Fruit fly (Drosophila melanogaster) whole organism, embryonic: ENCODE data around the gene Nrd1.

ENCODE experiments used
- CG10654 ChIP-seq: fragments of 200-800 bp; sonication (Bioruptor generic); optimal IDR thresholded peaks from 2 replicates; lab custom pipeline; 2016; ENCODE audit warnings: missing biosample characterization, missing genetic modification characterization
- CG11504 ChIP-seq: fragments of 200-800 bp; sonication (Bioruptor generic); optimal IDR thresholded peaks from 3 replicates; lab custom pipeline; 2019; ENCODE audit warnings: missing biosample characterization, mild to moderate bottlenecking, missing genetic modification characterization, moderate library complexity
- CG1233 ChIP-seq: fragments of 200-800 bp; sonication (Bioruptor generic); optimal IDR thresholded peaks from 4 replicates; lab custom pipeline; 2018; ENCODE audit warnings: missing biosample characterization, mild to moderate bottlenecking, missing genetic modification characterization
- CG12769 ChIP-seq: fragments of 200-800 bp; sonication (Bioruptor generic); optimal IDR thresholded peaks from 2 replicates; lab custom pipeline; 2019; ENCODE audit warnings: missing biosample characterization, mild to moderate bottlenecking, missing genetic modification characterization, moderate library complexity
- CG13894 ChIP-seq: fragments of 200-800 bp; sonication (Bioruptor generic); optimal IDR thresholded peaks from 3 replicates; lab custom pipeline; 2018; ENCODE audit warnings: missing biosample characterization, mild to moderate bottlenecking, missing genetic modification characterization, moderate library complexity
- CG15696 ChIP-seq: fragments of 200-800 bp; sonication (Bioruptor generic); optimal IDR thresholded peaks from 2 replicates; lab custom pipeline; 2019; ENCODE audit warnings: missing biosample characterization, mild to moderate bottlenecking, missing genetic modification characterization, moderate library complexity
- CG1647 ChIP-seq: fragments of 200-800 bp; sonication (Bioruptor generic); optimal IDR thresholded peaks from 3 replicates; lab custom pipeline; 2016; ENCODE audit warnings: missing biosample characterization, missing genetic modification characterization
- CG18262 ChIP-seq: fragments of 200-800 bp; optimal IDR thresholded peaks from 3 replicates; lab custom pipeline; 2019; ENCODE audit warnings: missing biosample characterization, mild to moderate bottlenecking, missing genetic modification characterization, moderate library complexity
- CG2875 ChIP-seq: fragments of 200-800 bp; sonication (Bioruptor generic); optimal IDR thresholded peaks from 2 replicates; lab custom pipeline; 2017; ENCODE audit warnings: missing biosample characterization, mild to moderate bottlenecking, missing genetic modification characterization, missing genetic modification reagents
- CG31365 ChIP-seq: fragments of 200-800 bp; sonication (Bioruptor generic); optimal IDR thresholded peaks from 2 replicates; lab custom pipeline; 2018; ENCODE audit warnings: missing biosample characterization, mild to moderate bottlenecking, missing genetic modification characterization
- CG3838 ChIP-seq: fragments of 200-800 bp; sonication (Bioruptor generic); optimal IDR thresholded peaks from 3 replicates; lab custom pipeline; 2016; ENCODE audit warnings: missing biosample characterization, missing genetic modification characterization
- CG6654 ChIP-seq: fragments of 200-800 bp; sonication (Bioruptor generic); optimal IDR thresholded peaks from 2 replicates; lab custom pipeline; 2017; ENCODE audit warnings: missing biosample characterization, mild to moderate bottlenecking, missing genetic modification characterization
- CG7271 ChIP-seq: fragments of 200-800 bp; sonication (Bioruptor generic); optimal IDR thresholded peaks from 2 replicates; lab custom pipeline; 2018; ENCODE audit warnings: missing biosample characterization, mild to moderate bottlenecking, missing genetic modification characterization, moderate library complexity
- CG7556 ChIP-seq: fragments of 200-800 bp; sonication (Bioruptor generic); optimal IDR thresholded peaks from 2 replicates; lab custom pipeline; 2017; ENCODE audit warnings: missing biosample characterization, mild to moderate bottlenecking, missing genetic modification characterization
- CG7987 ChIP-seq: fragments of 200-800 bp; sonication (Bioruptor generic); optimal IDR thresholded peaks from 2 replicates; lab custom pipeline; 2018; ENCODE audit warnings: missing biosample characterization, mild to moderate bottlenecking, missing genetic modification characterization, moderate library complexity
- CrebB ChIP-seq: fragments of 200-800 bp; sonication (Bioruptor generic); optimal IDR thresholded peaks from 3 replicates; lab custom pipeline; 2018; ENCODE audit warnings: missing biosample characterization, mild to moderate bottlenecking, missing genetic modification characterization
- Dbx ChIP-seq: fragments of 200-800 bp; sonication (Bioruptor generic); IDR thresholded peaks from 3 replicates; pipeline ENCODE4 v1.3.6; 2022; ENCODE audit warnings: missing biosample characterization, missing genetic modification characterization
- Ets97D ChIP-seq: fragments of 200-800 bp; sonication (Bioruptor generic); optimal IDR thresholded peaks from 3 replicates; lab custom pipeline; 2016; ENCODE audit warnings: missing biosample characterization, missing genetic modification characterization
- Fer3 ChIP-seq: fragments of 200-800 bp; sonication (Bioruptor generic); optimal IDR thresholded peaks from 2 replicates; lab custom pipeline; 2018; ENCODE audit warnings: missing biosample characterization, mild to moderate bottlenecking, missing genetic modification characterization, moderate library complexity
- HHEX ChIP-seq: fragments of 200-800 bp; sonication (Bioruptor generic); optimal IDR thresholded peaks from 3 replicates; lab custom pipeline; 2017; ENCODE audit warnings: missing biosample characterization, mild to moderate bottlenecking, missing genetic modification characterization, missing genetic modification reagents
- HLH3B ChIP-seq: fragments of 200-800 bp; sonication (Bioruptor generic); IDR thresholded peaks from 2 replicates; pipeline ENCODE4 v1.3.6; 2022; ENCODE audit warnings: missing biosample characterization, missing genetic modification characterization
- HLH4C ChIP-seq: fragments of 200-800 bp; sonication (Bioruptor generic); IDR thresholded peaks from 3 replicates; pipeline ENCODE4 v1.3.6; 2022; ENCODE audit warnings: missing biosample characterization, missing genetic modification characterization; ENCODE audit not compliant: partially characterized antibody
- Hmr ChIP-seq: fragments of 200-800 bp; sonication (Bioruptor generic); optimal IDR thresholded peaks from 3 replicates; lab custom pipeline; 2017; ENCODE audit warnings: mild to moderate bottlenecking, missing biosample characterization, missing genetic modification reagents, missing genetic modification characterization
- Hr51 ChIP-seq, 2 experiments: fragments of 200-800 bp; sonication (Bioruptor generic); optimal IDR thresholded peaks; 2 replicates in 1 of 2; 3 replicates in 1 of 2; lab custom pipeline; 2016 to 2018; ENCODE audit warnings: missing biosample characterization in 2 of 2, missing genetic modification characterization in 2 of 2, mild to moderate bottlenecking in 1 of 2, moderate library complexity in 1 of 2
- MTF-1 ChIP-seq: fragments of 200-800 bp; sonication (Bioruptor generic); optimal IDR thresholded peaks from 2 replicates; lab custom pipeline; 2018; ENCODE audit warnings: missing biosample characterization, mild to moderate bottlenecking, missing genetic modification characterization, borderline replicate concordance
- Mes4 ChIP-seq: fragments of 200-800 bp; sonication (Bioruptor generic); optimal IDR thresholded peaks from 2 replicates; lab custom pipeline; 2016; ENCODE audit warnings: missing biosample characterization, missing genetic modification characterization
- NK7.1 ChIP-seq: fragments of 200-800 bp; sonication (Bioruptor generic); optimal IDR thresholded peaks from 3 replicates; lab custom pipeline; 2016; ENCODE audit warnings: missing biosample characterization, missing genetic modification characterization
- PHDP ChIP-seq: fragments of 200-800 bp; sonication (Bioruptor generic); optimal IDR thresholded peaks from 3 replicates; lab custom pipeline; 2018; ENCODE audit warnings: missing biosample characterization, mild to moderate bottlenecking, missing genetic modification characterization, moderate library complexity
- Side ChIP-seq: fragments of 200-800 bp; sonication (Bioruptor generic); optimal IDR thresholded peaks from 2 replicates; lab custom pipeline; 2016; ENCODE audit warnings: missing biosample characterization, missing genetic modification characterization
- TFAM ChIP-seq: fragments of 200-800 bp; sonication (Bioruptor generic); optimal IDR thresholded peaks from 2 replicates; lab custom pipeline; 2017; ENCODE audit warnings: missing biosample characterization, missing genetic modification characterization, inconsistent platforms
- Usf ChIP-seq: fragments of 200-800 bp; sonication (Bioruptor generic); optimal IDR thresholded peaks from 2 replicates; lab custom pipeline; 2017; ENCODE audit warnings: missing genotype, missing biosample characterization, missing genetic modification characterization
- al ChIP-seq: fragments of 200-800 bp; sonication (Bioruptor generic); IDR thresholded peaks from 2 replicates; pipeline ENCODE4 v1.3.6; 2022; ENCODE audit warnings: missing biosample characterization, missing genetic modification characterization
- ap ChIP-seq: fragments of 200-800 bp; sonication (Bioruptor generic); IDR thresholded peaks from 2 replicates; pipeline ENCODE4 v1.3.6; 2022; ENCODE audit warnings: missing biosample characterization, missing genetic modification characterization
- bbx ChIP-seq: fragments of 200-800 bp; sonication (Bioruptor generic); IDR thresholded peaks from 2 replicates; pipeline ENCODE4 v1.3.6; 2022; ENCODE audit warnings: missing biosample characterization, missing genetic modification characterization; ENCODE audit not compliant: partially characterized antibody
- corto ChIP-seq: fragments of 200-800 bp; sonication (Bioruptor generic); optimal IDR thresholded peaks from 2 replicates; lab custom pipeline; 2016; ENCODE audit warnings: missing biosample characterization, mild to moderate bottlenecking, missing genetic modification characterization, moderate library complexity
- cwo ChIP-seq: fragments of 200-800 bp; sonication (Bioruptor generic); optimal IDR thresholded peaks from 3 replicates; lab custom pipeline; 2017; ENCODE audit warnings: missing biosample characterization, missing genetic modification characterization, mild to moderate bottlenecking, moderate library complexity, missing genetic modification reagents
- dpn ChIP-seq, 2 experiments: fragments of 200-800 bp; sonication (Bioruptor generic); optimal IDR thresholded peaks; 3 replicates each; lab custom pipeline; 2016; ENCODE audit warnings: missing biosample characterization in 2 of 2, missing genetic modification characterization in 2 of 2
- eyg ChIP-seq: fragments of 200-800 bp; sonication (Bioruptor generic); optimal IDR thresholded peaks from 3 replicates; lab custom pipeline; 2016; ENCODE audit warnings: missing biosample characterization, missing genetic modification characterization
- grau ChIP-seq: fragments of 200-800 bp; optimal IDR thresholded peaks from 3 replicates; lab custom pipeline; 2019; ENCODE audit warnings: missing biosample characterization, mild to moderate bottlenecking, missing genetic modification characterization, moderate library complexity
- insv ChIP-seq, 2 experiments: fragments of 200-800 bp; sonication (Bioruptor generic); optimal IDR thresholded peaks; 3 replicates each; lab custom pipeline; 2016 to 2018; ENCODE audit warnings: missing biosample characterization in 2 of 2, missing genetic modification characterization in 2 of 2
- lmd ChIP-seq: fragments of 200-800 bp; sonication (Bioruptor generic); IDR thresholded peaks from 2 replicates; pipeline ENCODE4 v1.3.6; 2022; ENCODE audit warnings: missing biosample characterization, missing genetic modification characterization
- pan ChIP-seq, 4 experiments: fragments of >200 bp in 3 of 4; fragments of 200-800 bp in 1 of 4; sonication (Bioruptor generic) in 1 of 4; optimal IDR thresholded peaks in 3 of 4; IDR thresholded peaks in 1 of 4; 2 replicates each; pipeline versions ENCODE4 v1.3.6 to Lab custom; 2017 to 2022; ENCODE audit warnings: missing biosample characterization in 2 of 4, missing genetic modification characterization in 2 of 4, mixed read lengths in 1 of 4
- pzg ChIP-seq: fragments of 200-800 bp; sonication (Bioruptor generic); optimal IDR thresholded peaks from 3 replicates; lab custom pipeline; 2018; ENCODE audit warnings: missing biosample characterization, mild to moderate bottlenecking, missing genetic modification characterization, moderate library complexity
- sisA ChIP-seq: fragments of 200-800 bp; sonication (Bioruptor generic); IDR thresholded peaks from 2 replicates; pipeline ENCODE4 v1.3.6; 2022; ENCODE audit warnings: missing biosample characterization, missing genetic modification characterization
- sug ChIP-seq: fragments of 200-800 bp; optimal IDR thresholded peaks from 2 replicates; lab custom pipeline; 2019; ENCODE audit warnings: missing biosample characterization, mild to moderate bottlenecking, missing genetic modification characterization, moderate library complexity
- tap ChIP-seq: fragments of 200-800 bp; optimal IDR thresholded peaks from 3 replicates; lab custom pipeline; 2019; ENCODE audit warnings: missing biosample characterization, mild to moderate bottlenecking, missing genetic modification characterization, moderate library complexity
- tll ChIP-seq, 2 experiments: fragments of 200-800 bp in 1 of 2; fragments of >200 bp in 1 of 2; sonication (Bioruptor generic) in 1 of 2; optimal IDR thresholded peaks; 2 replicates each; lab custom pipeline; 2017 to 2019; ENCODE audit warnings: missing biosample characterization in 2 of 2, missing genetic modification characterization in 2 of 2, mild to moderate bottlenecking in 1 of 2, moderate library complexity in 1 of 2
- wor ChIP-seq: fragments of 200-800 bp; sonication (Bioruptor generic); IDR thresholded peaks from 2 replicates; pipeline ENCODE4 v1.3.6; 2022; ENCODE audit warnings: missing biosample characterization, missing genetic modification characterization

Gene Nrd1

DNA sequence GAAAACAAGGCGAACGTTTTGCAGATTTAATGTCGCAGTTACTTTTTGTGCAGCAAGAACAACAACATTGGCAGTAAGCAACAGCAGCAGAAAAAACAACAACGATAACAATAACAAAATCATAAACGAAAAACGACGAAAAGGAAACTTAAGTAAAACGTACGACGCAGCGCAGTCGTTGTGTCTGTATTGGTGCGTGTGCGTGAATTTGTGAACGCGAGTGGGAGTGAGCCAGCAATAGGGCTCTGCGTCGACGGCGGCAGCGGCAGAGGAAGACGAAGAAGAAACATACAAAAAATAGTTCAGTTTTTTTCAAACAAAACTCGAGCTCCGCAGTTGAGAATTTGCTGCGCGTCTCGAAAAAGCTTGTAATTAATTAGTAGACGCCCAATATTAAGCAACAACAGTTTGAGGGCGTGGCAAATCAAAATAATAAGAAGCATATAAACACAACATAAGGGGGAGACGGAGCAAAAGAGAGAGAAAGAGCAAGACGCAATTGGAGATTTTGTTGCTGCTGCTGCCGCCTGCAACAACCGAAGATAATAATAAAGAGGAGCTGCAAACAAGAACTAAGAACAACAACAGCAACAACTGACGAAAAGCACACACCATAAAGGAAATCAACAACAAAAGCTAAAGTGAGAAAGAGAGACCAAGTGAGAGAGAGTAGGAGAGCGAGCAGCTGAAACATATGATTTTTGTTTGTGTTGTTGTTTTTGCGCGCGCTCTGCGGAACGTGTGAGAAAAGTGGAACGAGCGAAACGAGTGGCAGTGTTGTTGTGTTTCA, 51.3 kb downstream of the Nrd1 start (continued):
- TF ChIP-seq CG13894, result no peak
- no peak for TF ChIP-seq insv (GFP tag; optimal IDR thresholded peaks at IDR 0.05; lab: Kevin White, UChicago)
- no peak for TF ChIP-seq eyg (GFP tag; lab: Kevin White, UChicago)
- peak; percentile 20 for TF ChIP-seq MTF-1 (GFP tag; lab: Kevin White, UChicago)
- TF ChIP-seq Hr51 (GFP tag; optimal IDR thresholded peaks at IDR 0.05; lab: Kevin White, UChicago), result no peak
- no peak for TF ChIP-seq tap (tag; lab: Kevin White, UChicago)
- TF ChIP-seq lmd (GFP tag; lab: Robert Waterston, UW), result no peak
- TF ChIP-seq CG3838, result no peak
- no peak for TF ChIP-seq PHDP
- TF ChIP-seq corto (GFP tag; lab: Kevin White, UChicago), result no peak
- no peak for TF ChIP-seq tll (GFP tag; optimal IDR thresholded peaks at IDR 0.05; lab: Kevin White, UChicago)
- TF ChIP-seq TFAM (GFP tag; lab: Kevin White, UChicago), result no peak
- TF ChIP-seq Usf (GFP tag; lab: Kevin White, UChicago), result no peak
- TF ChIP-seq CG2875 (GFP tag; lab: Kevin White, UChicago), result no peak
- no peak for TF ChIP-seq Dbx
- no peak for TF ChIP-seq CG7556 (GFP tag; lab: Kevin White, UChicago)
- TF ChIP-seq CG1233 (GFP tag; lab: Kevin White, UChicago), result no peak
- TF ChIP-seq wor (GFP tag; lab: Robert Waterston, UW), result no peak
- TF ChIP-seq CG18262 (tag; lab: Kevin White, UChicago), result no peak
- no peak for TF ChIP-seq pan (optimal IDR thresholded peaks at IDR 0.05; lab: Kevin White, UChicago)
- no peak for TF ChIP-seq pan (GFP tag; optimal IDR thresholded peaks at IDR 0.05 in 1 of 2, IDR thresholded peaks at IDR 0.05 in 1 of 2)
- TF ChIP-seq cwo (GFP tag; lab: Kevin White, UChicago), result no peak
- TF ChIP-seq Side (GFP tag; lab: Kevin White, UChicago), result no peak
- TF ChIP-seq Hmr (GFP tag; lab: Kevin White, UChicago), result no peak
- TF ChIP-seq CG12769 (tag; lab: Kevin White, UChicago), result no peak
- TF ChIP-seq HLH3B, result no peak
- TF ChIP-seq HLH4C (GFP tag; lab: Robert Waterston, UW), result no peak
- no peak for TF ChIP-seq bbx
- no peak for TF ChIP-seq NK7.1 (GFP tag; lab: Kevin White, UChicago)
- no peak for TF ChIP-seq HHEX (GFP tag; lab: Kevin White, UChicago)
- TF ChIP-seq CG7987 (GFP tag; lab: Kevin White, UChicago), result no peak
- TF ChIP-seq CG7271 (tag; lab: Kevin White, UChicago), result no peak
- peak; percentile 13 for TF ChIP-seq CG11504 (tag; lab: Kevin White, UChicago)
- TF ChIP-seq dpn (GFP tag; optimal IDR thresholded peaks at IDR 0.05; lab: Kevin White, UChicago), result no peak
- TF ChIP-seq CG15696 (tag; lab: Kevin White, UChicago), result no peak
- no peak for TF ChIP-seq Mes4
- TF ChIP-seq pzg, result no peak
- TF ChIP-seq sisA (GFP tag; lab: Robert Waterston, UW), result no peak
- no peak for TF ChIP-seq Fer3 (tag; lab: Kevin White, UChicago)
- no peak for TF ChIP-seq CG1647
- TF ChIP-seq al (GFP tag; lab: Robert Waterston, UW), result no peak
- TF ChIP-seq CG6654 (GFP tag; lab: Kevin White, UChicago), result no peak
- no peak for TF ChIP-seq CrebB
- TF ChIP-seq sug, result no peak
- TF ChIP-seq Ets97D (GFP tag; lab: Kevin White, UChicago), result no peak
- TF ChIP-seq CG31365, result no peak
- no peak for TF ChIP-seq grau (tag; lab: Kevin White, UChicago)
- no peak for TF ChIP-seq ap (GFP tag; lab: Robert Waterston, UW)
- no peak for TF ChIP-seq CG10654 (GFP tag; lab: Kevin White, UChicago)
